Worm (Caenorhabditis elegans) whole organism, L4 larva: ENCODE measurements around the gene C41C4.9.

ENCODE experiments used
- F26F4.8 ChIP-seq: fragments of 200-800 bp; sonication (Bioruptor generic); conservative IDR thresholded peaks from 2 replicates; pipeline ENCODE4 v1.3.6; 2022; ENCODE audit warnings: missing genetic modification characterization, missing compliant biosample characterization
- ZK546.5 ChIP-seq, 2 experiments: sonication (generic microtip); optimal IDR thresholded peaks; 2 replicates each; lab custom pipeline; 2017; ENCODE audit warnings: missing biosample characterization in 2 of 2, missing genetic modification characterization in 2 of 2
- aly-2 ChIP-seq: sonication (generic microtip); optimal IDR thresholded peaks from 2 replicates; lab custom pipeline; 2018; ENCODE audit warnings: missing biosample characterization, missing genetic modification characterization
- ama-1 ChIP-seq: fragments of 150-350 bp; optimal IDR thresholded peaks from 2 replicates; lab custom pipeline; 2014; ENCODE audit warnings: inconsistent platforms, mixed read lengths
- ceh-28 ChIP-seq: fragments of 150-350 bp; optimal IDR thresholded peaks from 2 replicates; lab custom pipeline; 2014; ENCODE audit warnings: missing biosample characterization, missing genetic modification reagents, missing genetic modification characterization
- hlh-11 ChIP-seq: fragments of 200-800 bp; sonication (Bioruptor generic); optimal IDR thresholded peaks from 2 replicates; lab custom pipeline; 2018; ENCODE audit warnings: mild to moderate bottlenecking, missing genetic modification characterization, missing compliant biosample characterization
- lin-15B ChIP-seq: fragments of 150-350 bp; sonication (generic microtip); optimal IDR thresholded peaks from 3 replicates; lab custom pipeline; 2014; ENCODE audit warnings: missing biosample characterization, missing genetic modification characterization
- lin-39 ChIP-seq: fragments of 150-350 bp; optimal IDR thresholded peaks from 2 replicates; lab custom pipeline; 2014; ENCODE audit warnings: missing biosample characterization, missing genetic modification reagents, missing genetic modification characterization
- madf-5 ChIP-seq, 2 experiments: fragments of 200-800 bp; sonication (Bioruptor generic); IDR thresholded peaks; 2 replicates each; pipeline ENCODE4 v1.3.6; 2022; ENCODE audit warnings: missing compliant biosample characterization in 2 of 2, missing genetic modification characterization in 2 of 2
- mdl-1 ChIP-seq, 2 experiments: fragments of 150-350 bp in 1 of 2; sonication (generic microtip) in 1 of 2; optimal IDR thresholded peaks; 2 replicates each; lab custom pipeline; 2014 to 2017; ENCODE audit warnings: missing biosample characterization in 2 of 2, missing genetic modification characterization in 2 of 2
- mes-2 ChIP-seq: sonication (generic microtip); optimal IDR thresholded peaks from 2 replicates; lab custom pipeline; 2016; ENCODE audit warnings: missing genotype, mild to moderate bottlenecking, missing genetic modification characterization, missing compliant biosample characterization; ENCODE audit not compliant: poor library complexity, severe bottlenecking
- nhr-11 ChIP-seq: fragments of 150-350 bp; optimal IDR thresholded peaks from 2 replicates; lab custom pipeline; 2014; ENCODE audit warnings: missing biosample characterization, missing genetic modification characterization
- nhr-77 ChIP-seq: fragments of 150-350 bp; optimal IDR thresholded peaks from 2 replicates; lab custom pipeline; 2014; ENCODE audit warnings: missing biosample characterization, missing genetic modification characterization
- unc-39 ChIP-seq: sonication (generic microtip); optimal IDR thresholded peaks from 2 replicates; lab custom pipeline; 2017; ENCODE audit warnings: missing biosample characterization, missing genetic modification characterization

DNA sequence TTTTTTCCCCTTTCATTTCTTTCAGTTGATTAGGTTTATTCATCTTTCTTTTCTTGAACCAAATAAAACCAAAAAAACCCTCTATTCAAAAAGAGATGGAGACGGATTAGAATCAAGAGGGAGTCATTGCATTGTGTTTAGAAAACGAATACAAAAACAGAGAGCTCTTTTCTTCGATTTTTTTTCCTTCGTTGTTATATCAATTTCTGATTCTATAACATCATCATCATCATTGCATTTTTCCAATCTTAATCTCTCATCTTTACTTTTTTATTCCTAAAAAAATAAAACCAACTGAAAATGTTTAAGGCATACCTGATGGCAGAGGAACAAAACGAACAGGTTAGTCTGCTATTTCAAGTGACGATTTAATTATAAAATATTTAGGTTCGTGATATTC is 48.7 kb upstream of the C41C4.9 start, which contains the start of gene T05H10.8:
- TF ChIP-seq nhr-11 (tag; lab: Kevin White, UChicago) (no peak), mdl-1 (tag; optimal IDR thresholded peaks at IDR 0.05; lab: Kevin White, UChicago) (no peak), mes-2 (tag; lab: Kevin White, UChicago) (no peak), ama-1 (lab: Kevin White, UChicago) (no peak), ceh-28 (no peak), nhr-77 (tag; lab: Kevin White, UChicago) (no peak), F26F4.8 (GFP tag; lab: Robert Waterston, UW) (no peak), hlh-11 (tag; lab: Kevin White, UChicago) (no peak), aly-2 (no peak), lin-39 (tag; lab: Kevin White, UChicago) (no peak), unc-39 (tag; lab: Kevin White, UChicago) (no peak), lin-15B (no peak), ZK546.5 (tag; optimal IDR thresholded peaks at IDR 0.05; lab: Kevin White, UChicago) (no peak), madf-5 (GFP tag; IDR thresholded peaks at IDR 0.05; lab: Robert Waterston, UW) (no peak)
